Worm (Caenorhabditis elegans) whole organism, L4 larva: Measurements from ENCODE around the gene F13E6.2.

ENCODE experiments used
- D1046.2 ChIP-seq: fragments of 200-800 bp; sonication (Bioruptor generic); IDR thresholded peaks from 2 replicates; pipeline ENCODE4 v1.3.6; 2022; ENCODE audit warnings: missing genetic modification characterization, missing compliant biosample characterization
- F37D6.2 ChIP-seq: sonication (generic microtip); optimal IDR thresholded peaks from 2 replicates; lab custom pipeline; 2016; ENCODE audit warnings: mild to moderate bottlenecking, missing genetic modification characterization, missing compliant biosample characterization
- T26A8.4 ChIP-seq: fragments of 200-800 bp; sonication (Bioruptor generic); IDR thresholded peaks from 2 replicates; pipeline ENCODE4 v1.3.6; 2022; ENCODE audit warnings: missing genetic modification characterization, missing compliant biosample characterization
- Y48G9A.11 ChIP-seq: fragments of 200-800 bp; sonication (Bioruptor generic); IDR thresholded peaks from 2 replicates; pipeline ENCODE4 v1.3.6; 2022; ENCODE audit warnings: missing genetic modification reagents, missing genetic modification characterization, missing compliant biosample characterization
- ZK337.2 ChIP-seq: fragments of 200-800 bp; sonication (Bioruptor generic); IDR thresholded peaks from 2 replicates; pipeline ENCODE4 v1.3.6; 2022; ENCODE audit warnings: missing genetic modification reagents, missing genetic modification characterization, missing compliant biosample characterization
- ZK546.5 ChIP-seq, 2 experiments: sonication (generic microtip); optimal IDR thresholded peaks; 2 replicates each; lab custom pipeline; 2017; ENCODE audit warnings: missing biosample characterization in 2 of 2, missing genetic modification characterization in 2 of 2
- aha-1 ChIP-seq: fragments of 150-350 bp; peaks from one replicate; lab custom pipeline; 2014; ENCODE audit warnings: missing biosample characterization, missing genetic modification characterization
- aly-2 ChIP-seq: sonication (generic microtip); optimal IDR thresholded peaks from 2 replicates; lab custom pipeline; 2018; ENCODE audit warnings: missing biosample characterization, missing genetic modification characterization
- ama-1 ChIP-seq: fragments of 150-350 bp; optimal IDR thresholded peaks from 2 replicates; lab custom pipeline; 2014; ENCODE audit warnings: inconsistent platforms, mixed read lengths
- ceh-20 ChIP-seq: fragments of 200-800 bp; sonication (Bioruptor generic); IDR thresholded peaks from 2 replicates; pipeline ENCODE4 v1.3.6; 2022; ENCODE audit warnings: missing genetic modification reagents, missing genetic modification characterization, missing compliant biosample characterization
- ceh-28 ChIP-seq: fragments of 150-350 bp; optimal IDR thresholded peaks from 2 replicates; lab custom pipeline; 2014; ENCODE audit warnings: missing biosample characterization, missing genetic modification reagents, missing genetic modification characterization
- cey-2 ChIP-seq: sonication (generic microtip); optimal IDR thresholded peaks from 3 replicates; lab custom pipeline; 2017; ENCODE audit warnings: missing genetic modification characterization, mild to moderate bottlenecking, missing compliant biosample characterization, antibody characterized with exemption, borderline replicate concordance; ENCODE audit not compliant: insufficient read depth
- ctbp-1 ChIP-seq: fragments of 200-800 bp; sonication (Bioruptor generic); IDR thresholded peaks from 2 replicates; pipeline ENCODE4 v1.3.6; 2022; ENCODE audit warnings: missing genetic modification reagents, missing genetic modification characterization, missing compliant biosample characterization
- daf-16 ChIP-seq, 3 experiments: sonication (generic microtip); optimal IDR thresholded peaks; 2 replicates each; lab custom pipeline; 2016 to 2017; ENCODE audit warnings: missing genetic modification characterization in 3 of 3, missing genetic modification reagents in 3 of 3, mild to moderate bottlenecking in 2 of 3, missing compliant biosample characterization in 2 of 3, missing biosample characterization in 1 of 3, moderate library complexity in 1 of 3
- daf-19 ChIP-seq: fragments of 200-800 bp; sonication (Bioruptor generic); conservative IDR thresholded peaks from 2 replicates; pipeline ENCODE4 v1.3.6; 2022; ENCODE audit warnings: missing genetic modification characterization, missing compliant biosample characterization
- dmd-6 ChIP-seq: fragments of 200-800 bp; sonication (Bioruptor generic); IDR thresholded peaks from 2 replicates; pipeline ENCODE4 v1.3.6; 2022; ENCODE audit warnings: missing genetic modification reagents, missing genetic modification characterization, missing compliant biosample characterization
- dmd-9 ChIP-seq: fragments of 200-800 bp; sonication (Bioruptor generic); IDR thresholded peaks from 2 replicates; pipeline ENCODE4 v1.3.6; 2022; ENCODE audit warnings: missing genetic modification reagents, missing genetic modification characterization, missing compliant biosample characterization
- dve-1 ChIP-seq: sonication (generic microtip); optimal IDR thresholded peaks from 2 replicates; lab custom pipeline; 2017; ENCODE audit warnings: antibody characterized with exemption, mild to moderate bottlenecking, missing genetic modification characterization, missing compliant biosample characterization; ENCODE audit not compliant: insufficient read depth
- egl-27 ChIP-seq: sonication (generic microtip); optimal IDR thresholded peaks from 3 replicates; lab custom pipeline; 2017; ENCODE audit warnings: missing biosample characterization, missing genetic modification reagents, missing genetic modification characterization
- fos-1 ChIP-seq: fragments of 150-350 bp; optimal IDR thresholded peaks from 2 replicates; lab custom pipeline; 2014; ENCODE audit warnings: missing biosample characterization, missing genetic modification characterization
- hif-1 ChIP-seq, 2 experiments: sonication (generic microtip); optimal IDR thresholded peaks; 2 replicates each; lab custom pipeline; 2016 to 2017; ENCODE audit warnings: missing compliant biosample characterization in 2 of 2, missing genetic modification characterization in 2 of 2, missing genetic modification reagents in 2 of 2, missing genotype in 2 of 2, mild to moderate bottlenecking in 1 of 2
- hlh-11 ChIP-seq: fragments of 200-800 bp; sonication (Bioruptor generic); optimal IDR thresholded peaks from 2 replicates; lab custom pipeline; 2018; ENCODE audit warnings: mild to moderate bottlenecking, missing genetic modification characterization, missing compliant biosample characterization
- hlh-30 ChIP-seq: sonication (generic microtip); optimal IDR thresholded peaks from 2 replicates; lab custom pipeline; 2017; ENCODE audit warnings: antibody characterized with exemption, mild to moderate bottlenecking, missing genetic modification characterization, missing compliant biosample characterization; ENCODE audit not compliant: insufficient read depth
- lim-7 ChIP-seq: fragments of 200-800 bp; sonication (Bioruptor generic); IDR thresholded peaks from 2 replicates; pipeline ENCODE4 v1.3.6; 2022; ENCODE audit warnings: missing genetic modification characterization, missing compliant biosample characterization
- lin-1 ChIP-seq: fragments of 200-800 bp; sonication (Bioruptor generic); IDR thresholded peaks from 2 replicates; pipeline ENCODE4 v1.3.6; 2022; ENCODE audit warnings: missing genetic modification reagents, missing genetic modification characterization, missing compliant biosample characterization
- lin-13 ChIP-seq: fragments of 150-350 bp; optimal IDR thresholded peaks from 2 replicates; lab custom pipeline; 2014; ENCODE audit warnings: missing biosample characterization, missing genetic modification reagents, missing genetic modification characterization
- lin-29 ChIP-seq: fragments of 200-800 bp; sonication (Bioruptor generic); IDR thresholded peaks from 2 replicates; pipeline ENCODE4 v1.3.6; 2022; ENCODE audit warnings: missing genetic modification reagents, missing genetic modification characterization, missing compliant biosample characterization
- lin-39 ChIP-seq: fragments of 150-350 bp; optimal IDR thresholded peaks from 2 replicates; lab custom pipeline; 2014; ENCODE audit warnings: missing biosample characterization, missing genetic modification reagents, missing genetic modification characterization
- lir-3 ChIP-seq: sonication (generic microtip); optimal IDR thresholded peaks from 2 replicates; lab custom pipeline; 2016; ENCODE audit warnings: mild to moderate bottlenecking, missing genetic modification characterization, missing compliant biosample characterization
- lsy-2 ChIP-seq, 2 experiments: fragments of 150-350 bp in 1 of 2; sonication (generic microtip) in 1 of 2; optimal IDR thresholded peaks; 2 replicates each; lab custom pipeline; 2014 to 2017; ENCODE audit warnings: missing biosample characterization in 2 of 2, missing genetic modification characterization in 2 of 2
- madf-5 ChIP-seq, 2 experiments: fragments of 200-800 bp; sonication (Bioruptor generic); IDR thresholded peaks; 2 replicates each; pipeline ENCODE4 v1.3.6; 2022; ENCODE audit warnings: missing compliant biosample characterization in 2 of 2, missing genetic modification characterization in 2 of 2
- mep-1 ChIP-seq: fragments of 150-350 bp; sonication (generic microtip); optimal IDR thresholded peaks from 3 replicates; lab custom pipeline; 2014; ENCODE audit warnings: missing biosample characterization, missing genetic modification characterization
- mes-2 ChIP-seq: sonication (generic microtip); optimal IDR thresholded peaks from 2 replicates; lab custom pipeline; 2016; ENCODE audit warnings: missing genotype, mild to moderate bottlenecking, missing genetic modification characterization, missing compliant biosample characterization; ENCODE audit not compliant: poor library complexity, severe bottlenecking
- mxl-3 ChIP-seq: fragments of 200-800 bp; sonication (Bioruptor generic); optimal IDR thresholded peaks from 2 replicates; lab custom pipeline; 2018; ENCODE audit warnings: mild to moderate bottlenecking, missing genetic modification characterization, missing compliant biosample characterization
- nhr-11 ChIP-seq: fragments of 150-350 bp; optimal IDR thresholded peaks from 2 replicates; lab custom pipeline; 2014; ENCODE audit warnings: missing biosample characterization, missing genetic modification characterization
- nhr-111 ChIP-seq: fragments of 200-800 bp; sonication (Bioruptor generic); optimal IDR thresholded peaks from 2 replicates; lab custom pipeline; 2018; ENCODE audit warnings: mild to moderate bottlenecking, missing genetic modification characterization, missing compliant biosample characterization
- nhr-237 ChIP-seq: sonication (generic microtip); optimal IDR thresholded peaks from 2 replicates; lab custom pipeline; 2017; ENCODE audit warnings: missing biosample characterization, missing genetic modification characterization
- nhr-25 ChIP-seq: sonication (generic microtip); optimal IDR thresholded peaks from 2 replicates; lab custom pipeline; 2017; ENCODE audit warnings: missing genetic modification characterization, mild to moderate bottlenecking, missing compliant biosample characterization, antibody characterized with exemption, moderate library complexity, borderline replicate concordance; ENCODE audit not compliant: insufficient read depth
- nhr-28 ChIP-seq: fragments of 150-350 bp; optimal IDR thresholded peaks from 2 replicates; lab custom pipeline; 2014; ENCODE audit warnings: missing biosample characterization, missing genetic modification characterization
- nhr-48 ChIP-seq: sonication (generic microtip); optimal IDR thresholded peaks from 2 replicates; lab custom pipeline; 2016; ENCODE audit warnings: mild to moderate bottlenecking, missing genetic modification characterization, missing compliant biosample characterization
- set-16 ChIP-seq: fragments of 200-800 bp; sonication (Bioruptor generic); IDR thresholded peaks from 2 replicates; pipeline ENCODE4 v1.3.6; 2022; ENCODE audit warnings: missing genetic modification reagents, missing genetic modification characterization, missing compliant biosample characterization
- snpc-1.2 ChIP-seq: fragments of 200-800 bp; sonication (Bioruptor generic); IDR thresholded peaks from 2 replicates; pipeline ENCODE4 v1.3.6; 2022; ENCODE audit warnings: missing genetic modification reagents, missing genetic modification characterization, missing compliant biosample characterization
- snpc-4 ChIP-seq: fragments of 150-350 bp; optimal IDR thresholded peaks from 2 replicates; lab custom pipeline; 2014; ENCODE audit warnings: missing biosample characterization, missing genetic modification characterization
- spr-1 ChIP-seq: sonication (generic microtip); optimal IDR thresholded peaks from 2 replicates; lab custom pipeline; 2016; ENCODE audit warnings: mild to moderate bottlenecking, missing genetic modification characterization, missing compliant biosample characterization
- spr-3 ChIP-seq: fragments of 200-800 bp; sonication (Bioruptor generic); optimal IDR thresholded peaks from 2 replicates; lab custom pipeline; 2018; ENCODE audit warnings: mild to moderate bottlenecking, missing genetic modification characterization, missing compliant biosample characterization
- tag-97 ChIP-seq: fragments of 200-800 bp; sonication (Bioruptor generic); IDR thresholded peaks from 2 replicates; pipeline ENCODE4 v1.3.6; 2022; ENCODE audit warnings: missing genetic modification characterization, missing compliant biosample characterization
- unc-130 ChIP-seq: sonication (generic microtip); optimal IDR thresholded peaks from 2 replicates; lab custom pipeline; 2016; ENCODE audit warnings: missing genetic modification reagents, missing genetic modification characterization, missing compliant biosample characterization
- vab-7 ChIP-seq: fragments of 200-800 bp; sonication (Bioruptor generic); IDR thresholded peaks from 2 replicates; pipeline ENCODE4 v1.3.6; 2022; ENCODE audit warnings: missing genetic modification reagents, missing genetic modification characterization, missing compliant biosample characterization
- ztf-11 ChIP-seq: fragments of 150-350 bp; optimal IDR thresholded peaks from 2 replicates; lab custom pipeline; 2014; ENCODE audit warnings: missing biosample characterization, missing genetic modification characterization

F13E6.2 gene

ce11 chrX:10691232-10691631, 17.1 kb upstream of the F13E6.2 start:
- TF ChIP-seq snpc-1.2 (GFP tag; lab: Robert Waterston, UW) (no peak), spr-3 (GFP tag; lab: Kevin White, UChicago) (no peak), ZK337.2 (GFP tag; lab: Robert Waterston, UW) (no peak), lir-3 (tag; lab: Kevin White, UChicago) (no peak), hif-1 (tag; optimal IDR thresholded peaks at IDR 0.05; lab: Kevin White, UChicago) (peak in 1 of 2 experiments; percentile 2), aha-1 (peak; percentile 84), unc-130 (GFP tag; lab: Kevin White, UChicago) (no peak), lin-1 (GFP tag; lab: Robert Waterston, UW) (no peak), lim-7 (no peak), daf-16 (GFP tag; optimal IDR thresholded peaks at IDR 0.05; lab: Kevin White, UChicago) (no peak), daf-16 (tag; optimal IDR thresholded peaks at IDR 0.05; lab: Kevin White, UChicago) (no peak), mxl-3 (no peak), ceh-28 (tag; lab: Kevin White, UChicago) (no peak), ceh-20 (GFP tag; lab: Robert Waterston, UW) (no peak), lin-13 (GFP tag; lab: Kevin White, UChicago) (no peak), nhr-11 (tag; lab: Kevin White, UChicago) (no peak), snpc-4 (no peak), nhr-28 (tag; lab: Kevin White, UChicago) (peak; percentile 74), ama-1 (lab: Kevin White, UChicago) (peak; percentile 11), Y48G9A.11 (GFP tag; lab: Robert Waterston, UW) (no peak), F37D6.2 (tag; lab: Kevin White, UChicago) (no peak), T26A8.4 (GFP tag; lab: Robert Waterston, UW) (no peak), hlh-11 (tag; lab: Kevin White, UChicago) (peak; percentile 44), nhr-111 (GFP tag; lab: Kevin White, UChicago) (no peak), lin-39 (no peak), nhr-25 (tag; lab: Kevin White, UChicago) (peak; percentile 25), nhr-48 (no peak), tag-97 (GFP tag; lab: Robert Waterston, UW) (no peak), daf-19 (GFP tag; lab: Robert Waterston, UW) (no peak), D1046.2 (GFP tag; lab: Robert Waterston, UW) (no peak), lin-29 (GFP tag; lab: Robert Waterston, UW) (no peak), ztf-11 (no peak), ZK546.5 (tag; optimal IDR thresholded peaks at IDR 0.05; lab: Kevin White, UChicago) (no peak), egl-27 (tag; lab: Kevin White, UChicago) (no peak), fos-1 (tag; lab: Kevin White, UChicago) (no peak), aly-2 (tag; lab: Kevin White, UChicago) (no peak), mep-1 (tag; lab: Kevin White, UChicago) (peak; percentile 25), vab-7 (no peak)

- TF ChIP-seq spr-1 (no peak), nhr-28 (tag; lab: Kevin White, UChicago) (peak; percentile 76), set-16 (GFP tag; lab: Robert Waterston, UW) (no peak), dmd-6 (GFP tag; lab: Robert Waterston, UW) (peak; percentile 47; the same call in 1 of the 2 replicates), cey-2 (tag; lab: Kevin White, UChicago) (peak; percentile 3), ZK337.2 (GFP tag; lab: Robert Waterston, UW) (no peak), nhr-11 (tag; lab: Kevin White, UChicago) (no peak), dmd-9 (GFP tag; lab: Robert Waterston, UW) (no peak), lsy-2 (tag; optimal IDR thresholded peaks at IDR 0.05; lab: Kevin White, UChicago) (peak in 1 of 2 experiments; percentile 31), aha-1 (peak; percentile 34), hlh-11 (tag; lab: Kevin White, UChicago) (peak; percentile 61), nhr-237 (tag; lab: Kevin White, UChicago) (no peak), ctbp-1 (GFP tag; lab: Robert Waterston, UW) (no peak), dve-1 (tag; lab: Kevin White, UChicago) (peak; percentile 59), F37D6.2 (tag; lab: Kevin White, UChicago) (no peak), madf-5 (GFP tag; IDR thresholded peaks at IDR 0.05; lab: Robert Waterston, UW) (no peak), lir-3 (tag; lab: Kevin White, UChicago) (no peak), Y48G9A.11 (GFP tag; lab: Robert Waterston, UW) (no peak), mes-2 (tag; lab: Kevin White, UChicago) (no peak), nhr-48 (peak; percentile 6), hlh-30 (tag; lab: Kevin White, UChicago) (peak; percentile 56)
Measured at ce11 chrX:10689729-10690128, 15.6 kb upstream of the F13E6.2 start.
